Worm (Caenorhabditis elegans): Measurements from ENCODE around the gene sec-3.

Gene sec-3

DNA sequence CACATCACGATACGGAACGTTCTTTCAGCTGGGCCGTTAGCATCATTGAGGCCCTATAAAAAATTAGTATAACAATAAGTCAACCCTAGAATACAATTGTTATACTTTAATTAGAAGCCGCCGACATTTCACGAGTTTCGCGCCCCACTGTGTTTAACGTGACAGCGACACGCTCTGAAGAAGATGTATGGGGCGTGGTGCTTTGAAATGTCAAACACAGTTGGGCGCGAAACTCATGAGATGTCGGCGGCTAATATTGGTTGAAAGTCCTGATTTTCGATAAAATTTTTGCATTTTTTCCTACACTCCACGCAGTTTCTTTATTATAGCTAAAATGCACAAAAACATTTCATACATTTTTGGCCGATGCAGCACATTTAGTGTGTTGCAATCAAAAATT, 43.6 kb downstream of the sec-3 start:
- no peak for TF ChIP-seq elt-1 (tag; optimal IDR thresholded peaks at IDR 0.05)
- TF ChIP-seq ceh-9 (tag; optimal IDR thresholded peaks at IDR 0.05): no peak
- no peak for TF ChIP-seq daf-12 (tag; optimal IDR thresholded peaks at IDR 0.05)
- no peak for TF ChIP-seq nhr-43 (tag; optimal IDR thresholded peaks at IDR 0.05; ENCODE audit: poor library complexity, severe bottlenecking)
- TF ChIP-seq ztf-11 (tag; optimal IDR thresholded peaks at IDR 0.05): no peak
- TF ChIP-seq pha-4 (tag; optimal IDR thresholded peaks at IDR 0.05): no peak
- TF ChIP-seq mdl-1 (tag; optimal IDR thresholded peaks at IDR 0.05): no peak
- TF ChIP-seq unc-62 (GFP tag; optimal IDR thresholded peaks at IDR 0.05): no peak
- no peak for TF ChIP-seq elt-3 (tag; optimal IDR thresholded peaks at IDR 0.05)
- no peak for TF ChIP-seq snpc-4 (tag; optimal IDR thresholded peaks at IDR 0.05)
- TF ChIP-seq egl-5 (tag; optimal IDR thresholded peaks at IDR 0.05): no peak
- TF ChIP-seq nhr-12 (tag; optimal IDR thresholded peaks at IDR 0.05): no peak
- TF ChIP-seq R02D3.7 (tag; optimal IDR thresholded peaks at IDR 0.05): no peak
- no peak for TF ChIP-seq eor-1 (tag; optimal IDR thresholded peaks at IDR 0.05)
- no peak for TF ChIP-seq nhr-237 (tag; optimal IDR thresholded peaks at IDR 0.05)
- no peak for TF ChIP-seq ama-1 (optimal IDR thresholded peaks at IDR 0.05)
- TF ChIP-seq fkh-10 (GFP tag; optimal IDR thresholded peaks at IDR 0.05): no peak

- peak; percentile 2 for TF ChIP-seq pha-4 (tag; optimal IDR thresholded peaks at IDR 0.05)
- TF ChIP-seq jun-1 (tag; optimal IDR thresholded peaks at IDR 0.05): no peak
- TF ChIP-seq elt-2 (tag; optimal IDR thresholded peaks at IDR 0.05): peak; percentile 89
- TF ChIP-seq R02D3.7 (tag; optimal IDR thresholded peaks at IDR 0.05): no peak
- TF ChIP-seq mdl-1 (tag; optimal IDR thresholded peaks at IDR 0.05): no peak
- TF ChIP-seq elt-1 (tag; optimal IDR thresholded peaks at IDR 0.05): no peak
- TF ChIP-seq lin-15B (tag; optimal IDR thresholded peaks at IDR 0.05): no peak
- TF ChIP-seq tbx-2 (tag; optimal IDR thresholded peaks at IDR 0.05): no peak
- no peak for TF ChIP-seq ama-1 (optimal IDR thresholded peaks at IDR 0.05)
- TF ChIP-seq lin-39 (tag; optimal IDR thresholded peaks at IDR 0.05): no peak
- no peak for TF ChIP-seq ceh-82 (tag; optimal IDR thresholded peaks at IDR 0.05)
- TF ChIP-seq nhr-28 (tag; optimal IDR thresholded peaks at IDR 0.05): no peak
- no peak for TF ChIP-seq nhr-77 (tag; optimal IDR thresholded peaks at IDR 0.05)
- TF ChIP-seq unc-62 (GFP tag; optimal IDR thresholded peaks at IDR 0.05): no peak
- TF ChIP-seq nhr-12 (tag; optimal IDR thresholded peaks at IDR 0.05): no peak
Observed at ce11 chrX:3054802-3055201, 44.9 kb downstream of the sec-3 start, which contains the start of gene twk-26. twk-26 (minus strand) TSS chrX:3054824.

- TF ChIP-seq pqm-1 (tag; optimal IDR thresholded peaks at IDR 0.05) (peak; percentile 40), nhr-76 (tag; optimal IDR thresholded peaks at IDR 0.05) (no peak)
Observed at ce11 chrX:3054394-3054793, 45.3 kb downstream of the sec-3 start.

DNA sequence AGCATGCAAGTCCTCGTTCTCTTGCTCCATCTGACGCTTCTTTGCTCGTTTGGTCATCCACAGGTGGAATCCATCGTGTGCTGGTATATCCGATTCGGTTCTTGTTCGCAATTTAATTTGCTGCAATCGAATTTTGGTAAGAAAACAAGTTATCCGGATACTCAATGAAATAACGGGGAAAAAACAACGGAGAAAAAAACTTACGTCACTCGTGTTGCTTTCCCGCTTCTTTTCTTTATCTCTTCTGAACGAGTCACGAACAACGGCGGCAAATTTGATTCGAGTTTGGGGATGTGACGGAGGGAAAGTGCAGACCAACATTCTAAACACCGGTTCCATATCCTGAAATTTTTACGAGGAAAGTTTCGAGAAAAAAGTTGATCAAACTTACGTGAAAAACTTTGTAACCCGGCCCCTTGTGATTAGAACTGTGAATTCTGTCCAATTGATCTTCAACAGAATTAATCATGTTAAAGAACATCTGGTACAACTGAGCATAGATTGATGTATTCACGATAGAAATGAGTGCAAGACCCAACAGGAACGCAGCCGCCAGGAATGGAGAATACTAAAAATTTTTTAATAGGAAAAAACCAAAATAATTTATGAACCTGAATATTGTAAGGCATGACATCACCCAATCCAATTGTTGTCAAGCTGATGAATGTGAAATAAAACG, 48.2 kb downstream of the sec-3 start:
- TF ChIP-seq nhr-237 (tag; optimal IDR thresholded peaks at IDR 0.05) (no peak), fkh-10 (GFP tag; optimal IDR thresholded peaks at IDR 0.05) (peak; percentile 84)

DNA sequence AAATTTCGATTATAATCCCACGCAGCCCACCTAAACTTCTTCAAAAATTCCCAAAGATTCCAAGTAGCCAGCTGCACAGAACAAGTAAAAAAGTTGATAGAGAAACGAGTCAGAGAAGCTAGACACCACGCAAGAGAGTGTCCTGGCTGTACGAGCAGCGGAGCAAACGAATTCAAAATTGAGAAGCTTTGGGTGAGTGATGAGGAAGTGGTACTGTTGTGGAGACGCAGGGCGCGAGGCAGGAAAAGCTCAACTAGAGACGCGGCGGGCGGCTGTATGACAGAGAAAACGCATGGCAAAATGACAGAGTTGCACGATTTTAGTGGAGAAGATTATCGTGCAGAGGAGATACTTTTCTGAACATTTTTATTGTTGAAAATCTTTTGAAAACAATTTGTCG, 50.4 kb downstream of the sec-3 start:
- TF ChIP-seq ceh-82 (tag; optimal IDR thresholded peaks at IDR 0.05) (no peak), ceh-9 (tag; optimal IDR thresholded peaks at IDR 0.05) (no peak), hmg-11 (tag; optimal IDR thresholded peaks at IDR 0.05) (peak; percentile 34), nhr-237 (tag; optimal IDR thresholded peaks at IDR 0.05) (no peak), lin-39 (tag; optimal IDR thresholded peaks at IDR 0.05) (peak; percentile 71), pha-4 (tag; optimal IDR thresholded peaks at IDR 0.05) (peak; percentile 16), nfya-1 (tag; optimal IDR thresholded peaks at IDR 0.05; ENCODE audit: insufficient read depth) (peak; percentile 75), lsy-12 (tag; optimal IDR thresholded peaks at IDR 0.05) (no peak), nhr-11 (tag; optimal IDR thresholded peaks at IDR 0.05) (no peak), elt-2 (tag; optimal IDR thresholded peaks at IDR 0.05) (peak; percentile 37), nhr-67 (tag; optimal IDR thresholded peaks at IDR 0.05) (no peak), unc-62 (GFP tag; optimal IDR thresholded peaks at IDR 0.05) (peak; percentile 24), ceh-28 (tag; optimal IDR thresholded peaks at IDR 0.05) (no peak), egl-5 (tag; optimal IDR thresholded peaks at IDR 0.05) (peak; percentile 55), ceh-16 (tag; optimal IDR thresholded peaks at IDR 0.05) (no peak), mdl-1 (tag; optimal IDR thresholded peaks at IDR 0.05) (peak; percentile 19), pqm-1 (tag; optimal IDR thresholded peaks at IDR 0.05) (peak; percentile 44), zag-1 (tag; optimal IDR thresholded peaks at IDR 0.05) (peak; percentile 18), mml-1 (tag; optimal IDR thresholded peaks at IDR 0.05) (no peak)

All from whole organism, L3 larva.